Worm (Caenorhabditis elegans): ENCODE data around the gene T03F7.5.

ce11 chrV:11334193-11334592 lies 35.7 kb upstream of the T03F7.5 start, which contains the start of gene T02E9.6:
- TF ChIP-seq pha-4 (tag; optimal IDR thresholded peaks at IDR 0.05), result no peak
- no peak for TF ChIP-seq nhr-28 (tag; optimal IDR thresholded peaks at IDR 0.05)
- no peak for TF ChIP-seq unc-62 (GFP tag; optimal IDR thresholded peaks at IDR 0.05)
- no peak for TF ChIP-seq ham-2 (GFP tag; optimal IDR thresholded peaks at IDR 0.05)
- TF ChIP-seq cnd-1 (tag; optimal IDR thresholded peaks at IDR 0.05), result no peak
- no peak for TF ChIP-seq snpc-4 (tag; optimal IDR thresholded peaks at IDR 0.05)
- no peak for TF ChIP-seq sptf-1 (tag; optimal IDR thresholded peaks at IDR 0.05)
- TF ChIP-seq ceh-43 (GFP tag; optimal IDR thresholded peaks at IDR 0.05), result no peak
- TF ChIP-seq elt-1 (tag; optimal IDR thresholded peaks at IDR 0.05; ENCODE audit: borderline replicate concordance, insufficient read depth), result no peak
- no peak for TF ChIP-seq lin-13 (tag; optimal IDR thresholded peaks at IDR 0.05)
- TF ChIP-seq nhr-237 (tag; optimal IDR thresholded peaks at IDR 0.05), result no peak
- TF ChIP-seq ceh-39 (tag; optimal IDR thresholded peaks at IDR 0.05), result no peak
- no peak for TF ChIP-seq ztf-11 (tag; optimal IDR thresholded peaks at IDR 0.05)
- TF ChIP-seq lsy-2 (tag; optimal IDR thresholded peaks at IDR 0.05), result no peak
